Fruit fly (Drosophila melanogaster): Measurements from ENCODE around the gene CG17190.
A peak's percentile ranks its signal among the peaks of the same experiment; 100 is the strongest.

DNA sequence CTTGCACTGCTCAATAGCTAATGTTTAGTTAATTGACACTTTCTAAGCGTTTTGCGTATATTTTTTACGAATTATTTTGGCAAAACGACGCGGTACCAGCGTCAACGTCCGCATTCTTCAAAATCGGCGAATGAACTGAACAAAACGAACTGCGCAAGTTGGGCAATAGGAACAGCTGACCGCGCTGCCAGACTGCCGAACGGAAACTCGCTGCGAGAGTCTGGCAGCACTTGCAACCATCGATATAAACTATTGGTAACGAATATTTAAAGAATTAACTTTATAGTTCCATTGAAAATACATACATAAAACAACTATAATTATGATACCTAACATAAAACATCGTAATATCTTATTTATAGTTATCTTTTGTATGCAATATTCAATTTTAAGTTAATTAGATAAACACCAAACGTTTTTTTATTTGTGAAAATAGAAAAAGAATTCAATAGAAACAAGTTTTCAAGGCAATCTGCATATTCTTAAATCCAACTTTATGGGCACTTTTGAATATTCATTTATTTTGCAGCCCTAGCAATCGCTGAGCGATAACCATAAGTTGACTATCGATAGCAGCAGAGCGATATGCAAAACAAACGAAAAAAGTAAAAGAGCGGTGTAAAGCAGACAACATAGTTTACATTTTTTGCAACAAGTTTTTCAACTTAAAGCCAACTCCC is 4.8 kb downstream of the CG17190 start, which contains the start of the genes Hs6st and MED25:
- TF ChIP-seq CG8301 (tag; optimal IDR thresholded peaks at IDR 0.05) (no peak), Ets98B (GFP tag; IDR thresholded peaks at IDR 0.05) (peak; percentile 5; the same call in 1 of the 2 replicates), CG8159 (tag; optimal IDR thresholded peaks at IDR 0.05) (peak; percentile 66), CG32121 (GFP tag; IDR thresholded peaks at IDR 0.05) (no peak; the same call in 1 of the 2 replicates), rn (GFP tag; IDR thresholded peaks at IDR 0.05) (no peak), EcR (GFP tag; optimal IDR thresholded peaks at IDR 0.05) (no peak), CG15710 (tag; optimal IDR thresholded peaks at IDR 0.05) (peak; percentile 13)
